Worm (Caenorhabditis elegans): ENCODE results near the gene nhr-106.

Gene nhr-106

ce11 chrV:465355-465754 is 24.1 kb upstream of the nhr-106 start:
- TF ChIP-seq R02D3.7 (tag; optimal IDR thresholded peaks at IDR 0.05) = no peak
- TF ChIP-seq blmp-1 (tag; optimal IDR thresholded peaks at IDR 0.05; ENCODE audit: insufficient read depth) = peak; percentile 33
- peak; percentile 25 for TF ChIP-seq sma-9 (GFP tag; optimal IDR thresholded peaks at IDR 0.05)
- TF ChIP-seq sma-9 (tag; optimal IDR thresholded peaks at IDR 0.05) = no peak

ce11 chrV:467507-467906 is 21.9 kb upstream of the nhr-106 start:
- TF ChIP-seq peb-1 (tag; optimal IDR thresholded peaks at IDR 0.05) = no peak
- TF ChIP-seq sma-3 (GFP tag; optimal IDR thresholded peaks at IDR 0.05) = no peak
- no peak for TF ChIP-seq ceh-82 (tag; optimal IDR thresholded peaks at IDR 0.05)
- TF ChIP-seq ceh-16 (tag; optimal IDR thresholded peaks at IDR 0.05) = no peak
- TF ChIP-seq ztf-4 (tag; optimal IDR thresholded peaks at IDR 0.05) = no peak

ce11 chrV:468460-468859 is 21.0 kb upstream of the nhr-106 start, which contains the start of gene srbc-57:
Gene srbc-57 (minus strand): TSS chrV:468560.
- TF ChIP-seq nhr-6 (tag; optimal IDR thresholded peaks at IDR 0.05) = no peak
- TF ChIP-seq peb-1 (tag; optimal IDR thresholded peaks at IDR 0.05) = no peak
- no peak for TF ChIP-seq lin-11 (tag; optimal IDR thresholded peaks at IDR 0.05)
- TF ChIP-seq snpc-4 (tag; optimal IDR thresholded peaks at IDR 0.05) = no peak
- no peak for TF ChIP-seq nhr-12 (tag; optimal IDR thresholded peaks at IDR 0.05)
- TF ChIP-seq nhr-25 (tag; optimal IDR thresholded peaks at IDR 0.05) = no peak
- no peak for TF ChIP-seq lin-39 (tag; optimal IDR thresholded peaks at IDR 0.05)
- TF ChIP-seq nhr-23 (tag; optimal IDR thresholded peaks at IDR 0.05) = no peak
- no peak for TF ChIP-seq nhr-11 (tag; optimal IDR thresholded peaks at IDR 0.05)
- TF ChIP-seq sem-4 (tag; optimal IDR thresholded peaks at IDR 0.05) = no peak
- TF ChIP-seq unc-39 (tag; optimal IDR thresholded peaks at IDR 0.05) = no peak
- no peak for TF ChIP-seq crh-2 (tag; optimal IDR thresholded peaks at IDR 0.05)
- TF ChIP-seq nhr-21 (tag; optimal IDR thresholded peaks at IDR 0.05) = no peak
- TF ChIP-seq dmd-4 (tag; optimal IDR thresholded peaks at IDR 0.05) = no peak
- no peak for TF ChIP-seq zag-1 (tag; optimal IDR thresholded peaks at IDR 0.05)
- no peak for TF ChIP-seq skn-1 (tag; optimal IDR thresholded peaks at IDR 0.05)
- TF ChIP-seq ztf-11 (tag; optimal IDR thresholded peaks at IDR 0.05) = no peak
- TF ChIP-seq gmeb-1 (tag; optimal IDR thresholded peaks at IDR 0.05) = no peak

ce11 chrV:472589-472988 is 16.8 kb upstream of the nhr-106 start, which contains the start of gene srt-31:
Gene srt-31 (plus strand): TSS chrV:472889.
- TF ChIP-seq zag-1 (tag; optimal IDR thresholded peaks at IDR 0.05) = no peak
- no peak for TF ChIP-seq gmeb-1 (tag; optimal IDR thresholded peaks at IDR 0.05)
- no peak for TF ChIP-seq nhr-12 (tag; optimal IDR thresholded peaks at IDR 0.05)
- TF ChIP-seq nhr-21 (tag; optimal IDR thresholded peaks at IDR 0.05) = no peak
- no peak for TF ChIP-seq lin-39 (tag; optimal IDR thresholded peaks at IDR 0.05)
- no peak for TF ChIP-seq nhr-11 (tag; optimal IDR thresholded peaks at IDR 0.05)
- no peak for TF ChIP-seq aly-2 (tag; optimal IDR thresholded peaks at IDR 0.05)
- TF ChIP-seq Y55F3AM.14 (GFP tag; optimal IDR thresholded peaks at IDR 0.05) = no peak
- no peak for TF ChIP-seq fos-1 (tag; optimal IDR thresholded peaks at IDR 0.05)
- TF ChIP-seq dmd-4 (tag; optimal IDR thresholded peaks at IDR 0.05) = no peak
- TF ChIP-seq alr-1 (tag; optimal IDR thresholded peaks at IDR 0.05) = no peak
- TF ChIP-seq unc-55 (GFP tag; optimal IDR thresholded peaks at IDR 0.05) = no peak
- no peak for TF ChIP-seq R02D3.7 (tag; optimal IDR thresholded peaks at IDR 0.05)
- TF ChIP-seq snpc-4 (tag; optimal IDR thresholded peaks at IDR 0.05) = no peak
- TF ChIP-seq nhr-6 (tag; optimal IDR thresholded peaks at IDR 0.05) = no peak
- no peak for TF ChIP-seq elt-1 (tag; optimal IDR thresholded peaks at IDR 0.05)
- TF ChIP-seq F13H6.1 (tag; optimal IDR thresholded peaks at IDR 0.05) = no peak

- TF ChIP-seq mdl-1 (tag; optimal IDR thresholded peaks at IDR 0.05) (no peak), crh-2 (tag; optimal IDR thresholded peaks at IDR 0.05) (peak; percentile 26), fos-1 (tag; optimal IDR thresholded peaks at IDR 0.05) (peak; percentile 79), mab-5 (tag; optimal IDR thresholded peaks at IDR 0.05) (no peak), nhr-25 (tag; optimal IDR thresholded peaks at IDR 0.05) (no peak), peb-1 (tag; optimal IDR thresholded peaks at IDR 0.05) (no peak), ztf-4 (tag; optimal IDR thresholded peaks at IDR 0.05) (no peak), F13H6.1 (tag; optimal IDR thresholded peaks at IDR 0.05) (no peak), sma-9 (GFP tag; optimal IDR thresholded peaks at IDR 0.05) (peak; percentile 43), sma-9 (tag; optimal IDR thresholded peaks at IDR 0.05) (no peak), elt-1 (tag; optimal IDR thresholded peaks at IDR 0.05) (no peak)
Observed at ce11 chrV:474516-474915, 14.9 kb upstream of the nhr-106 start, which contains the start of gene nhr-99. Gene nhr-99 (plus strand): TSS chrV:474778.
